Fruit fly (Drosophila melanogaster) whole organism, pupa: ENCODE measurements around the gene MTF-1.

Experiments
- CG10348 ChIP-seq: fragments of 200-800 bp; sonication (Bioruptor generic); IDR thresholded peaks from 2 replicates; pipeline ENCODE4 v1.3.6; 2022; ENCODE audit warnings: missing biosample characterization, missing genetic modification characterization
- CG12605 ChIP-seq: fragments of 200-800 bp; sonication (Bioruptor generic); IDR thresholded peaks from 2 replicates; pipeline ENCODE4 v1.3.6; 2022; ENCODE audit warnings: missing biosample characterization, missing genetic modification characterization
- CG13204 ChIP-seq: fragments of 200-800 bp; sonication (Bioruptor generic); optimal IDR thresholded peaks from 2 replicates; lab custom pipeline; 2018; ENCODE audit warnings: missing biosample characterization, mild to moderate bottlenecking, missing genetic modification characterization, moderate library complexity
- CG17806 ChIP-seq: fragments of 200-800 bp; sonication (Bioruptor generic); optimal IDR thresholded peaks from 2 replicates; lab custom pipeline; 2018; ENCODE audit warnings: missing biosample characterization, mild to moderate bottlenecking, missing genetic modification characterization, moderate library complexity
- CG32121 ChIP-seq: fragments of 200-800 bp; sonication (Bioruptor generic); IDR thresholded peaks from 2 replicates; pipeline ENCODE4 v1.3.6; 2022; ENCODE audit warnings: missing biosample characterization, missing genetic modification characterization
- CG34367 ChIP-seq: fragments of 200-800 bp; sonication (Bioruptor generic); optimal IDR thresholded peaks from 2 replicates; lab custom pipeline; 2018; ENCODE audit warnings: missing biosample characterization, mild to moderate bottlenecking, missing genetic modification characterization
- CG4496 ChIP-seq: fragments of 200-800 bp; sonication (Bioruptor generic); IDR thresholded peaks from 3 replicates; pipeline ENCODE4 v1.3.6; 2022; ENCODE audit warnings: missing biosample characterization, missing genetic modification characterization
- CG8159 ChIP-seq: fragments of 200-800 bp; sonication (Bioruptor generic); optimal IDR thresholded peaks from 3 replicates; lab custom pipeline; 2018; ENCODE audit warnings: missing biosample characterization, mild to moderate bottlenecking, missing genetic modification characterization, moderate library complexity
- CG8301 ChIP-seq: fragments of 200-800 bp; sonication (Bioruptor generic); optimal IDR thresholded peaks from 2 replicates; lab custom pipeline; 2018; ENCODE audit warnings: missing biosample characterization, mild to moderate bottlenecking, missing genetic modification characterization
- CG9948 ChIP-seq: fragments of 200-800 bp; sonication (Bioruptor generic); optimal IDR thresholded peaks from 2 replicates; lab custom pipeline; 2018; ENCODE audit warnings: missing biosample characterization, mild to moderate bottlenecking, missing genetic modification characterization, moderate library complexity
- D1 ChIP-seq: fragments of 200-800 bp; sonication (Bioruptor generic); optimal IDR thresholded peaks from 2 replicates; lab custom pipeline; 2018; ENCODE audit warnings: missing biosample characterization, mild to moderate bottlenecking, missing genetic modification characterization, moderate library complexity
- Pif1B ChIP-seq: fragments of 200-800 bp; sonication (Bioruptor generic); optimal IDR thresholded peaks from 3 replicates; lab custom pipeline; 2016; ENCODE audit warnings: missing biosample characterization, missing genetic modification characterization
- gl ChIP-seq: fragments of 200-800 bp; sonication (Bioruptor generic); optimal IDR thresholded peaks from 2 replicates; lab custom pipeline; 2018; ENCODE audit warnings: missing biosample characterization, mild to moderate bottlenecking, missing genetic modification characterization

DNA sequence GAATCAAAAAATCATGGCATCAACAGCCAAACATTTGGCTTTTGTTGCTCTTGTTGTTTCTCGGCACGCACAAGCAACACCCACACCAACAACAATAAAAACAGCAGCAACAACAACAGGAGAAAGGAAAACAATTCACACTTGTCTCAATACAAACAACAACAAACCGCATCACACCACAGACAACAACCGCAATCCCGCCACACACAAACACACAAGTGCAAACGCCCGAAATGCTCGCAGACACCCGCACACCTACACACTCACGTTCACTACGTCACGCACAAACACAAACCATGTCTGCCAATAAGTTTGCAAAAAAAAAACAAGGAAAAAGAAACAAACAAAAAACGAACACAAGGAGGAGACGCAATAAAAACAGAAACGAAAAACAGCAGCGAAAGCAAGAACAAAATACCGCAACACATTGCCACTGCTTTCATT, 37.7 kb downstream of the MTF-1 start:
- TF ChIP-seq CG32121 (peak; percentile 43; the same call in 1 of the 2 replicates), gl (tag; lab: Kevin White, UChicago) (peak; percentile 64), CG8301 (tag; lab: Kevin White, UChicago) (no peak), CG9948 (tag; lab: Kevin White, UChicago) (no peak), CG17806 (tag; lab: Kevin White, UChicago) (no peak), CG4496 (peak; percentile 75), Pif1B (no peak), CG34367 (peak; percentile 26), CG8159 (no peak), CG10348 (GFP tag; lab: Robert Waterston, UW) (no peak), CG13204 (GFP tag; lab: Kevin White, UChicago) (peak; percentile 57), D1 (tag; lab: Kevin White, UChicago) (no peak), CG12605 (peak; percentile 72; the same call in 1 of the 2 replicates)
